Fruit fly (Drosophila melanogaster): ENCODE measurements around the gene Cph.

Cph gene

DNA sequence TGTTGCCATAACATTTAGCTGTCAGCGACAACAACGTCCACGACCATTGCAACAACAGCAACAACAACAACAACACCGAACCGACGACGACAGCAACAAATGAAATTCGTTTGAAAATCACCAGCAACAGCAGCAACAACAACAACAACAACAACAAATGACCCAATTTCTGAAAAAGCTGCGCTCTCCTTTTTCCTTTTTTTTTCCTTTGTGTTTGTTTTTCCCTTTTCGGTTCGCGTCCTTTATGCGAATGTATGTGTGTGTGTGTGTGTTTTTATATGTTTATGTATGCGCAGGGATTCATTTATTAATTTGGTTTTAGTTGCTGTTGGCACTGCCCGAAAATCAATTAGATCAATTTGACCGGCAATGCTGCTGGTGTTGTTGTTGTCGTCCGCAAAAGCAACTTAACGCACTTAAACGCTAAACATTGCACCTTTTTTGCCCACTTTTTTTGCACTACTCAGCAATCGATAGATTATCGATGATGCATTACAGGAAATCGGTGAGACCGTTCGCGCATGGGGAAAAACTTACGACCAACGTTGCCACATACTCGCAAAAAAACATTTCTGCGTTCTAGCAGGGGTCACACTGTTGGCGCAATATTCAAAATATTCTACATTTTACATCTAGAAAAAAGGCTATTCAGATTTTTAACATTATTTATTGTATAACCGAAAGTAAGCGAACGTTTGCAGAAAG is 153.4 kb downstream of the Cph start, which contains the start of gene unc-119 (continued):
- peak; percentile 21 for TF ChIP-seq CG2712 (tag; optimal IDR thresholded peaks at IDR 0.05)
- peak; percentile 67 for TF ChIP-seq Scr (GFP tag; IDR thresholded peaks at IDR 0.05; ENCODE audit: partially characterized antibody)
- no peak for TF ChIP-seq CG5180 (GFP tag; optimal IDR thresholded peaks at IDR 0.05)
- TF ChIP-seq CG11398 (GFP tag; optimal IDR thresholded peaks at IDR 0.05): no peak
- TF ChIP-seq trem (tag; optimal IDR thresholded peaks at IDR 0.05): peak; percentile 59
- no peak for TF ChIP-seq Awh (GFP tag; IDR thresholded peaks at IDR 0.05)
- no peak for TF ChIP-seq CG14441 (GFP tag; IDR thresholded peaks at IDR 0.05)
- peak; percentile 56 for TF ChIP-seq Hmr (GFP tag; optimal IDR thresholded peaks at IDR 0.05)
- no peak for TF ChIP-seq CG12071 (GFP tag; optimal IDR thresholded peaks at IDR 0.05)
- TF ChIP-seq CG6683 (GFP tag; optimal IDR thresholded peaks at IDR 0.05): no peak
- TF ChIP-seq CG3847 (GFP tag; IDR thresholded peaks at IDR 0.05): peak; percentile 86
- TF ChIP-seq Dref (GFP tag; IDR thresholded peaks at IDR 0.05): peak; percentile 86
- no peak for TF ChIP-seq CG9932 (GFP tag; IDR thresholded peaks at IDR 0.05)
- no peak for TF ChIP-seq slou (GFP tag; optimal IDR thresholded peaks at IDR 0.05)
- peak; percentile 77; the same call in 1 of the 3 replicates for TF ChIP-seq CG6791 (GFP tag; IDR thresholded peaks at IDR 0.05; ENCODE audit: partially characterized antibody)
- TF ChIP-seq CG10274 (GFP tag; optimal IDR thresholded peaks at IDR 0.05): no peak
- TF ChIP-seq sug (tag; optimal IDR thresholded peaks at IDR 0.05): peak; percentile 40
- TF ChIP-seq Bdp1 (GFP tag; optimal IDR thresholded peaks at IDR 0.05): no peak
- no peak for TF ChIP-seq Antp (GFP tag; optimal IDR thresholded peaks at IDR 0.05)
- peak; percentile 14 for TF ChIP-seq CHES-1-like (GFP tag; optimal IDR thresholded peaks at IDR 0.05)
- no peak for TF ChIP-seq CG17912 (GFP tag; optimal IDR thresholded peaks at IDR 0.05)
- TF ChIP-seq CG2678 (tag; optimal IDR thresholded peaks at IDR 0.05): no peak
- TF ChIP-seq ara (GFP tag; IDR thresholded peaks at IDR 0.05): no peak
- TF ChIP-seq onecut (GFP tag; IDR thresholded peaks at IDR 0.05): no peak; the same call in 1 of the 2 replicates
- TF ChIP-seq lmd (GFP tag; IDR thresholded peaks at IDR 0.05): no peak
- TF ChIP-seq amos (GFP tag; IDR thresholded peaks at IDR 0.05; ENCODE audit: partially characterized antibody): peak; percentile 79
- TF ChIP-seq abd-A (tag; optimal IDR thresholded peaks at IDR 0.05): peak; percentile 29
- peak; percentile 40 for TF ChIP-seq CG8924 (tag; optimal IDR thresholded peaks at IDR 0.05)
- TF ChIP-seq Lhr (GFP tag; optimal IDR thresholded peaks at IDR 0.05): peak; percentile 61
- TF ChIP-seq CG14710 (tag; optimal IDR thresholded peaks at IDR 0.05): peak; percentile 100
- TF ChIP-seq CG12744 (GFP tag; optimal IDR thresholded peaks at IDR 0.05): no peak
- no peak for TF ChIP-seq Bteb2 (GFP tag; optimal IDR thresholded peaks at IDR 0.05)
- TF ChIP-seq CG11723 (GFP tag; optimal IDR thresholded peaks at IDR 0.05): no peak
- TF ChIP-seq CG32767 (GFP tag; IDR thresholded peaks at IDR 0.05): no peak
- peak; percentile 32 for TF ChIP-seq CG30020 (tag; optimal IDR thresholded peaks at IDR 0.05)
- TF ChIP-seq CoRest (tag; optimal IDR thresholded peaks at IDR 0.05): peak; percentile 52
- TF ChIP-seq nerfin-2 (GFP tag; IDR thresholded peaks at IDR 0.05; ENCODE audit: partially characterized antibody): peak; percentile 55; the same call in 1 of the 2 replicates
- no peak for TF ChIP-seq wdn (GFP tag; IDR thresholded peaks at IDR 0.05)
- TF ChIP-seq dmrt11E (tag; optimal IDR thresholded peaks at IDR 0.05): no peak
- no peak for TF ChIP-seq vfl (GFP tag; optimal IDR thresholded peaks at IDR 0.05)
- peak; percentile 83 for TF ChIP-seq Bgb (GFP tag; IDR thresholded peaks at IDR 0.05; ENCODE audit: partially characterized antibody)
- no peak for TF ChIP-seq CG10431 (GFP tag; optimal IDR thresholded peaks at IDR 0.05)
- TF ChIP-seq CG13775 (GFP tag; optimal IDR thresholded peaks at IDR 0.05): no peak
- TF ChIP-seq dpn (GFP tag; optimal IDR thresholded peaks at IDR 0.05): no peak
- TF ChIP-seq CG8765 (GFP tag; IDR thresholded peaks at IDR 0.05): no peak
- TF ChIP-seq CG31441 (GFP tag; IDR thresholded peaks at IDR 0.05): no peak
- TF ChIP-seq CG18476 (GFP tag; optimal IDR thresholded peaks at IDR 0.05): no peak
- no peak for TF ChIP-seq mam (GFP tag; optimal IDR thresholded peaks at IDR 0.05)
- TF ChIP-seq org-1 (GFP tag; optimal IDR thresholded peaks at IDR 0.05): no peak
